Fruit fly (Drosophila melanogaster) whole organism, embryonic: Measurements from ENCODE around the gene CenB1A.

Source experiments
- CG6765 ChIP-seq: fragments of 200-800 bp; sonication (Bioruptor generic); optimal IDR thresholded peaks from 3 replicates; lab custom pipeline; 2017; ENCODE audit warnings: missing biosample characterization, mild to moderate bottlenecking, missing genetic modification characterization
- CG9609 ChIP-seq: fragments of 200-800 bp; sonication (Bioruptor generic); optimal IDR thresholded peaks from 3 replicates; lab custom pipeline; 2016; ENCODE audit warnings: missing biosample characterization, missing genetic modification characterization
- Oaz ChIP-seq: fragments of 200-800 bp; sonication (Bioruptor generic); IDR thresholded peaks from 2 replicates; pipeline ENCODE4 v1.3.6; 2022; ENCODE audit warnings: missing biosample characterization, missing genetic modification characterization
- Sox102F ChIP-seq: fragments of 200-800 bp; sonication (Bioruptor generic); optimal IDR thresholded peaks from 2 replicates; lab custom pipeline; 2018; ENCODE audit warnings: missing biosample characterization, mild to moderate bottlenecking, missing genetic modification characterization, moderate library complexity
- az2 ChIP-seq: fragments of 200-800 bp; sonication (Bioruptor generic); optimal IDR thresholded peaks from 3 replicates; lab custom pipeline; 2016; ENCODE audit warnings: missing biosample characterization, missing genetic modification characterization
- cad ChIP-seq: fragments of >200 bp; optimal IDR thresholded peaks from 2 replicates; lab custom pipeline; 2017; ENCODE audit warnings: missing biosample characterization, missing genetic modification characterization
- ewg ChIP-seq: fragments of 200-800 bp; sonication (Bioruptor generic); optimal IDR thresholded peaks from 3 replicates; lab custom pipeline; 2017; ENCODE audit warnings: mild to moderate bottlenecking, missing biosample characterization, missing genetic modification reagents, missing genetic modification characterization
- fd3F ChIP-seq: fragments of 200-800 bp; sonication (Bioruptor generic); optimal IDR thresholded peaks from 2 replicates; lab custom pipeline; 2018; ENCODE audit warnings: missing biosample characterization, mild to moderate bottlenecking, missing genetic modification characterization, moderate library complexity
- hbn ChIP-seq: fragments of 200-800 bp; sonication (Bioruptor generic); IDR thresholded peaks from 2 replicates; pipeline ENCODE4 v1.3.6; 2022; ENCODE audit warnings: missing biosample characterization, missing genetic modification characterization; ENCODE audit not compliant: partially characterized antibody
- sr ChIP-seq: fragments of 200-800 bp; sonication (Bioruptor generic); IDR thresholded peaks from 3 replicates; pipeline ENCODE4 v1.3.6; 2022; ENCODE audit warnings: missing biosample characterization, missing genetic modification characterization

dm6 chr3R:23141113-23141512, 22.9 kb downstream of the CenB1A start:
- TF ChIP-seq az2 (GFP tag; lab: Kevin White, UChicago) (no peak), Oaz (no peak), sr (no peak), fd3F (GFP tag; lab: Kevin White, UChicago) (no peak), CG6765 (GFP tag; lab: Kevin White, UChicago) (no peak), ewg (GFP tag; lab: Kevin White, UChicago) (no peak), hbn (GFP tag; lab: Robert Waterston, UW) (no peak), Sox102F (GFP tag; lab: Kevin White, UChicago) (no peak), cad (GFP tag; lab: Kevin White, UChicago) (no peak), CG9609 (no peak)
